Worm (Caenorhabditis elegans): Measurements from ENCODE around the gene ZK418.11.

ZK418.11 gene

DNA sequence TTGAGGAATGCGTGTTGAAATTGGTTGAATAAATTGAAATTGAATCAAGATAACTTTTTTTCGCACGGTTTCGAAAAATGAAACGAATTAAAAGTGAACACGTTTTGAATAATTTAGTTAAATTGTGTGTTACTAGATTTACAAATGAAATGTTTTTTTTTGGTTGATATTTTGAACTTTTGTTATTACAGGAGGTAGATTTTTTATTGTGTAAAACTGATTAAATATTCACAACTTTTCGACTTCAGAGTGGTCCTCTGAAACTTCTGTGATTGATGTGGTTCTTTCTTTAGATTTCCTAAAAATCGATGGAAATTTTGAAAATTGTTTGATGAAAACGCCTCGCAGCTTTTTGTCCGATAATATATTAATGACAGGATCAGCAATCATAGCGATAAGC lies 23.7 kb upstream of the ZK418.11 start, which contains the start of gene ZK418.13:
ZK418.13 (minus strand) TSS at position 101 of the 400 bp plus-strand sequence.
- no peak for TF ChIP-seq dpl-1 (GFP tag; optimal IDR thresholded peaks at IDR 0.05)
- no peak for TF ChIP-seq hlh-30 (tag; optimal IDR thresholded peaks at IDR 0.05; ENCODE audit: insufficient read depth)
- TF ChIP-seq ceh-20 (GFP tag; IDR thresholded peaks at IDR 0.05): no peak
- no peak for TF ChIP-seq egl-43 (GFP tag; IDR thresholded peaks at IDR 0.05)
- no peak for TF ChIP-seq Y75B8A.6 (GFP tag; IDR thresholded peaks at IDR 0.05)
- TF ChIP-seq ztf-7 (tag; optimal IDR thresholded peaks at IDR 0.05): no peak
- no peak for TF ChIP-seq ces-1 (GFP tag; optimal IDR thresholded peaks at IDR 0.05)
- no peak for TF ChIP-seq nhr-237 (tag; optimal IDR thresholded peaks at IDR 0.05)
- no peak for TF ChIP-seq mes-2 (tag; optimal IDR thresholded peaks at IDR 0.05; ENCODE audit: poor library complexity, severe bottlenecking)
- TF ChIP-seq zfp-2 (tag; optimal IDR thresholded peaks at IDR 0.05): no peak
- no peak for TF ChIP-seq F37D6.2 (tag; optimal IDR thresholded peaks at IDR 0.05)
- TF ChIP-seq dmd-6 (GFP tag; IDR thresholded peaks at IDR 0.05): no peak
- TF ChIP-seq tra-1 (GFP tag; IDR thresholded peaks at IDR 0.05): no peak
- TF ChIP-seq sdz-12 (GFP tag; optimal IDR thresholded peaks at IDR 0.05): no peak
- no peak for TF ChIP-seq dmd-9 (GFP tag; IDR thresholded peaks at IDR 0.05)
- TF ChIP-seq zip-2 (tag; optimal IDR thresholded peaks at IDR 0.05): no peak
- TF ChIP-seq ZK546.5 (tag; optimal IDR thresholded peaks at IDR 0.05): no peak
- TF ChIP-seq nhr-6 (tag; optimal IDR thresholded peaks at IDR 0.05): no peak
- no peak for TF ChIP-seq jun-1 (tag; optimal IDR thresholded peaks at IDR 0.05)
- no peak for TF ChIP-seq ama-1 (optimal IDR thresholded peaks at IDR 0.05)

DNA sequence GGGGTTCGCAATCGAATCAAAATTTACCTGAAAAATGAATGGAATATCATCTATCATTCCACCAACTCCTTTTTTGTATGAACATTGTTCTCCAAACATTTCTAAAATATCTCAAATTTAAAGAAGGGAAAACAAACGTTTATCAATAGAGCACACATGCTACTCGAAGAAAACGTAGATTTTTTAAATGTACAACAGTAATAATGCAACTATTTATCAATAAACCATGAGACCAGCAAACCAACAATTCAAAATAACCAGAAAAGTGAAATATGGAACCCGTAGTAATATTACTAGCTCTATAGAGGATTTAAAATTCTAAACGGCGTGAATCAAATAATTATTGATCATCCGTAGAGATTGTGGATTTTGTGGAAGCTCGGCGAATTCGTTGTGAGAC lies 21.4 kb upstream of the ZK418.11 start, which contains the start of gene ZK418.6:
ZK418.6 (minus strand) TSS at position 101 of the 400 bp plus-strand sequence.
- TF ChIP-seq duxl-1 (tag; optimal IDR thresholded peaks at IDR 0.05; ENCODE audit: poor library complexity): no peak
- no peak for TF ChIP-seq ceh-28 (tag; optimal IDR thresholded peaks at IDR 0.05)
- TF ChIP-seq hif-1 (tag; optimal IDR thresholded peaks at IDR 0.05): no peak
- TF ChIP-seq F49E8.2 (tag; optimal IDR thresholded peaks at IDR 0.05; ENCODE audit: borderline replicate concordance): no peak
- no peak for TF ChIP-seq cey-2 (tag; optimal IDR thresholded peaks at IDR 0.05; ENCODE audit: borderline replicate concordance, insufficient read depth)
- TF ChIP-seq lin-13 (GFP tag; optimal IDR thresholded peaks at IDR 0.05): no peak
- TF ChIP-seq F37D6.2 (tag; optimal IDR thresholded peaks at IDR 0.05): no peak
- TF ChIP-seq dmd-6 (GFP tag; IDR thresholded peaks at IDR 0.05): no peak
- no peak for TF ChIP-seq fkh-10 (GFP tag; optimal IDR thresholded peaks at IDR 0.05)
- no peak for TF ChIP-seq pha-4 (GFP tag; IDR thresholded peaks at IDR 0.05)
- no peak for TF ChIP-seq pha-4 (tag; optimal IDR thresholded peaks at IDR 0.05)
- TF ChIP-seq nhr-41 (GFP tag; IDR thresholded peaks at IDR 0.05): no peak
- TF ChIP-seq D1046.2 (GFP tag; IDR thresholded peaks at IDR 0.05): no peak
- no peak for TF ChIP-seq php-3 (GFP tag; IDR thresholded peaks at IDR 0.05)
- TF ChIP-seq mep-1 (tag; optimal IDR thresholded peaks at IDR 0.05): no peak
- TF ChIP-seq mdt-29 (GFP tag; IDR thresholded peaks at IDR 0.05): no peak
- TF ChIP-seq lin-29 (GFP tag; IDR thresholded peaks at IDR 0.05): no peak
- TF ChIP-seq nhr-42 (GFP tag; IDR thresholded peaks at IDR 0.05): no peak
- TF ChIP-seq nhr-237 (tag; optimal IDR thresholded peaks at IDR 0.05): no peak
- no peak for TF ChIP-seq T20F7.1 (GFP tag; optimal IDR thresholded peaks at IDR 0.05)
- no peak for TF ChIP-seq rbr-2 (tag; optimal IDR thresholded peaks at IDR 0.05)

- TF ChIP-seq nhr-111 (GFP tag; optimal IDR thresholded peaks at IDR 0.05): no peak
- TF ChIP-seq Y48G9A.11 (GFP tag; IDR thresholded peaks at IDR 0.05): no peak
These were observed 19.4 kb upstream of the ZK418.11 start, which contains the start of gene ZK418.7 for ce11 chrIII:7080689-7081088. Gene ZK418.7, minus strand, starts transcription at chrIII:7080789.

Data from whole organism, L4 larva.